Fruit fly (Drosophila melanogaster): ENCODE measurements around the gene Afti.
A peak's percentile ranks its signal among the peaks of the same experiment; 100 is the strongest.

Afti gene

DNA sequence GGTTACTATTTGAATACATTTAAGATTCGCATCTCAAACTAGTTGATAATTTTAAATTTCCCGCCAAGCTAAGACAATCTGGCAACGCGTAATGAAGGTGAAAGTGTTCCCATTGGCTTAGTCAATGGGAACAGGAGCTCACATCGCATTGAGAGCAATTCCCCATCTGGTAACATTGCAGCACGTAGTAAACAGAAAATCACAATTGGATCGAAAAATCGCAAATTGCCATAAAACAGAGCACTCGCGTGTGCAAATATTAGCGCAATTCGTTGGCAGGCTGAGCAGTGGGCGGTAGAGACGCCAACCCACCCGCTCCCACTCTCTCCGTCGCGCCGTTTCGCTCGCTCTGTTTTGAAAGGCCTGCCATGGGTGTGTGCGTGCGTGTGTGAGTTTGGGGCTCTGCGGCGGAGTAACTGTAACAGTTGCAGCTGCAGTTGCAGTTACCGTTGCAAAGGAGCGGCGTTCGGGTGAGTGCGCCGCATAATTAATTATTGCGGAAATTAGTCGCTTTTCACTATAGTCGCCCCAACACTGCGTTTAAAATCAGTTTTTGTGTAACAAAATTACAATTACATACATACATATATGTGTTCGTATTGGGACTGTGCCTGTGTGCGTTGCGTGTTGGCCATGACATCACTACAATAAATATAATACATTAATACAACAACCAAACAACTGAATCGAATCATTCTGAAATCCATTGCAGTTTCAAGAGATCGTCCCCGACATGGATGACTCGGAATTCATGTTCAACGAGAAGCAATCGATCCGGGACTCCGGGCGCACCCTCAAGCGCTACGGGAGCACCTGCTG lies 28.2 kb downstream of the Afti start (continued):
- no peak for TF ChIP-seq CG34422 (GFP tag; IDR thresholded peaks at IDR 0.05)
- no peak for TF ChIP-seq lilli (GFP tag; optimal IDR thresholded peaks at IDR 0.05)
- no peak for TF ChIP-seq Poxn (GFP tag; IDR thresholded peaks at IDR 0.05)
- peak; percentile 3 for TF ChIP-seq CG10979 (tag; optimal IDR thresholded peaks at IDR 0.05)
- no peak for TF ChIP-seq CG12071 (GFP tag; optimal IDR thresholded peaks at IDR 0.05)
- TF ChIP-seq sna (GFP tag; IDR thresholded peaks at IDR 0.05; ENCODE audit: partially characterized antibody), result 0 out of 2 replicates have a peak, but pooled peaks have one; percentile 27
- TF ChIP-seq B-H1 (GFP tag; IDR thresholded peaks at IDR 0.05), result no peak
- TF ChIP-seq GATAe (GFP tag; conservative IDR thresholded peaks at IDR 0.05), result no peak
- TF ChIP-seq CG8478 (optimal IDR thresholded peaks at IDR 0.05), result no peak
- 0 out of 2 replicates have a peak, but pooled peaks have one; percentile 23 for TF ChIP-seq CG13287 (GFP tag; IDR thresholded peaks at IDR 0.05; ENCODE audit: partially characterized antibody)
- no peak for TF ChIP-seq inv (GFP tag; IDR thresholded peaks at IDR 0.05; ENCODE audit: partially characterized antibody)
- TF ChIP-seq CG17359 (tag; optimal IDR thresholded peaks at IDR 0.05), result no peak
- no peak for TF ChIP-seq trh (GFP tag; optimal IDR thresholded peaks at IDR 0.05)
- TF ChIP-seq CG10321 (GFP tag; IDR thresholded peaks at IDR 0.05), result no peak
- no peak for TF ChIP-seq Dip3 (GFP tag; optimal IDR thresholded peaks at IDR 0.05)
- TF ChIP-seq CG31224 (GFP tag; IDR thresholded peaks at IDR 0.05), result no peak
- no peak for TF ChIP-seq HmgD (GFP tag; optimal IDR thresholded peaks at IDR 0.05)
- no peak for TF ChIP-seq sc (optimal IDR thresholded peaks at IDR 0.05)
- TF ChIP-seq sc (GFP tag; optimal IDR thresholded peaks at IDR 0.05), result no peak
- no peak for TF ChIP-seq CG11456 (GFP tag; IDR thresholded peaks at IDR 0.05)
- no peak for TF ChIP-seq stc (GFP tag; IDR thresholded peaks at IDR 0.05)
- TF ChIP-seq rib (GFP tag; IDR thresholded peaks at IDR 0.05), result peak; percentile 28; the same call in 1 of the 2 replicates
- TF ChIP-seq Blimp-1 (GFP tag; optimal IDR thresholded peaks at IDR 0.05), result peak; percentile 99
- peak; percentile 46; the same call in 1 of the 2 replicates for TF ChIP-seq MBD-R2 (GFP tag; IDR thresholded peaks at IDR 0.05)
- TF ChIP-seq Antp (GFP tag; optimal IDR thresholded peaks at IDR 0.05), result no peak
- peak; percentile 68 for TF ChIP-seq trem (tag; optimal IDR thresholded peaks at IDR 0.05)
- no peak for TF ChIP-seq ssp (GFP tag; IDR thresholded peaks at IDR 0.05)
- TF ChIP-seq pan (optimal IDR thresholded peaks at IDR 0.05), result no peak
- TF ChIP-seq pan (GFP tag; optimal IDR thresholded peaks at IDR 0.05 in 1 of 2, IDR thresholded peaks at IDR 0.05 in 1 of 2), result no peak
- no peak for TF ChIP-seq CG12659 (GFP tag; optimal IDR thresholded peaks at IDR 0.05)
- no peak for TF ChIP-seq grn (GFP tag; optimal IDR thresholded peaks at IDR 0.05)
- TF ChIP-seq Doc3 (GFP tag; IDR thresholded peaks at IDR 0.05; ENCODE audit: partially characterized antibody), result no peak
- no peak for TF ChIP-seq schlank (tag; optimal IDR thresholded peaks at IDR 0.05)
- TF ChIP-seq maf-S (GFP tag; optimal IDR thresholded peaks at IDR 0.05), result no peak
- TF ChIP-seq chinmo (GFP tag; IDR thresholded peaks at IDR 0.05; ENCODE audit: partially characterized antibody), result 0 out of 4 replicates have a peak, but pooled peaks have one; percentile 60
- TF ChIP-seq lov (optimal IDR thresholded peaks at IDR 0.05), result no peak
- 0 out of 3 replicates have a peak, but pooled peaks have one; percentile 3 for TF ChIP-seq lov (GFP tag; IDR thresholded peaks at IDR 0.05)
- no peak for TF ChIP-seq slp2 (GFP tag; optimal IDR thresholded peaks at IDR 0.05)
- TF ChIP-seq dm (GFP tag; optimal IDR thresholded peaks at IDR 0.05), result no peak
- TF ChIP-seq dysf (GFP tag; IDR thresholded peaks at IDR 0.05), result no peak
- no peak for TF ChIP-seq tna (GFP tag; IDR thresholded peaks at IDR 0.05; ENCODE audit: partially characterized antibody)
- no peak for TF ChIP-seq jing (GFP tag; optimal IDR thresholded peaks at IDR 0.05)
- no peak for TF ChIP-seq CG6654 (GFP tag; optimal IDR thresholded peaks at IDR 0.05)
- peak; percentile 30 for TF ChIP-seq Myb (GFP tag; optimal IDR thresholded peaks at IDR 0.05)
- no peak for TF ChIP-seq tin (GFP tag; optimal IDR thresholded peaks at IDR 0.05)
- no peak for TF ChIP-seq NfI (GFP tag; optimal IDR thresholded peaks at IDR 0.05)
- TF ChIP-seq fd3F (GFP tag; optimal IDR thresholded peaks at IDR 0.05), result no peak
- TF ChIP-seq CG9609 (GFP tag; optimal IDR thresholded peaks at IDR 0.05), result no peak
- no peak for TF ChIP-seq CG12104 (GFP tag; optimal IDR thresholded peaks at IDR 0.05)
- 0 out of 3 replicates have a peak, but pooled peaks have one; percentile 23 for TF ChIP-seq knrl (GFP tag; IDR thresholded peaks at IDR 0.05; ENCODE audit: partially characterized antibody)

Measured in whole organism, embryonic.